Worm (Caenorhabditis elegans): ENCODE data around the gene srj-52.

The srj-52 gene

DNA sequence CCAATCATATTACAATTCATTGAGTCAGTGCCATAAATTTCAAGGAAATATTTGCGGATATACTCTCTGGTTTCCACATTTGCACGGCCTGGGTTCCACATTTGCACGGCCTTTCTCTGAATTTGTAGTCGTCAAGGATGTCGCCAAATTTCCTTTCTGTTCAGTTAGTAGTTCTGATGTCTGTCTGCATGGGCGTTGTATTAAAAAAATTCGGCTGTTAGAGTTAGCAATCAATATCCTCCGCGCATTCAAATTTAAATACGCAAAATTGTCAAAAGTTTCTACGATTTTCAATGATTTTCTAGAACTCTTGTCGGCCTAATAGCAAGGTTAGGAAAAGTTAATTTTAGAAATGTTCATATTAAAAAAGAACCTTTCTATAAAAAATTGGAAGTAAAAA, at the start of gene srj-52:
srj-52 (minus strand) TSS at position 101 of the 400 bp plus-strand sequence.
- TF ChIP-seq somi-1 (GFP tag; optimal IDR thresholded peaks at IDR 0.05) (no peak), unc-62 (GFP tag; optimal IDR thresholded peaks at IDR 0.05) (no peak), rpc-1 (optimal IDR thresholded peaks at IDR 0.05) (no peak), rpc-1 (tag; optimal IDR thresholded peaks at IDR 0.05) (no peak), aptf-2 (GFP tag; conservative IDR thresholded peaks at IDR 0.05) (no peak), ceh-79 (tag; optimal IDR thresholded peaks at IDR 0.05) (no peak), ceh-100 (GFP tag; IDR thresholded peaks at IDR 0.05) (no peak), Y53G8AR.9 (GFP tag; conservative IDR thresholded peaks at IDR 0.05) (no peak), egl-18 (GFP tag; IDR thresholded peaks at IDR 0.05) (no peak), madf-10 (tag; optimal IDR thresholded peaks at IDR 0.05) (no peak), F33H1.4 (GFP tag; IDR thresholded peaks at IDR 0.05) (no peak), gei-17 (GFP tag; optimal IDR thresholded peaks at IDR 0.05) (no peak), K11D2.4 (GFP tag; IDR thresholded peaks at IDR 0.05) (no peak), B0336.3 (GFP tag; IDR thresholded peaks at IDR 0.05) (no peak), lin-26 (GFP tag; IDR thresholded peaks at IDR 0.05) (no peak), lir-1 (GFP tag; conservative IDR thresholded peaks at IDR 0.05) (no peak), dox-1 (GFP tag; IDR thresholded peaks at IDR 0.05) (no peak), C17E4.6 (GFP tag; IDR thresholded peaks at IDR 0.05) (no peak), hlh-26 (GFP tag; conservative IDR thresholded peaks at IDR 0.05) (no peak), mes-4 (tag; optimal IDR thresholded peaks at IDR 0.05) (no peak), dpff-1 (tag; optimal IDR thresholded peaks at IDR 0.05) (no peak)

DNA sequence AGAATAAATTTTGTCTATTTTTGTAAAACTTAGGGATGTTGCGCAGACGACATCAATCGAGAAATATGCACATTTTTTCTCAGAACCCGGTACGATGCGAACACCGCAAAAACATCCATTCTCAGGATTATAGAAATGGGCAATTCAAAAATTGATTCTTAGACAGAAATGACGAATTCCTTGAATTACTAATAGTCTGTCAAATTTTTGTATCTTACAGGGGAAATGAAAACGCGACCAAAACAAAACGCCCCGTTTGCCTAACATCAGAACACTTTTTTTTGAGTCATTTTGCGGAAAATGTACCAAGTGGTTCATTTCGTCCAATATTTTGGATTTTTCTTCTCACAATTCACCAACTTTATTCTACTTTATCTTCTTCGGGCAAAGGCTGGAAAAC, 47.5 kb upstream of the srj-52 start, which contains the start of gene str-134:
str-134 (plus strand) TSS at position 301 of the 400 bp plus-strand sequence.
- TF ChIP-seq repo-1 (tag; optimal IDR thresholded peaks at IDR 0.05) (no peak), atf-7 (tag; optimal IDR thresholded peaks at IDR 0.05) (no peak), F57A8.1 (GFP tag; optimal IDR thresholded peaks at IDR 0.05) (no peak)

DNA sequence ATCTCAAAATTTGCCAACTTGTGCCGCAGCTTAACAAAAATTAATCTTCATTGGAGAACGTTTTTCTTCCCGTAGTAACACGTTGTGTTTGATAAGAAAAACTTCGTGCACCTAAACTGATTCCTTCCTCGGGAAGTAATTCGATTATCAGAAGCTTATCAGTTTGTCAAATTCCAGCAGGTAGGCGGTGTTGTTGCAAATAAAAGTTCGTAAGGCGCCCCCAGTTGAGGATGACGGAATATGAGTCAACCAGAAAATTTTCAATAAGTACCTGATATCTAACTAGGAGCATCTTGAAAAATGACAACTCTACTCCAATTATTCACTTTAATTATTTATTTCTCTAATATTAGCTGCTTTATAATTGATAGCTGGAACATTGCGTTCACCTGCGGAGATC, 46.0 kb upstream of the srj-52 start, which contains the start of gene C05E4.7:
C05E4.7 (plus strand) TSS at position 301 of the 400 bp plus-strand sequence.
- TF ChIP-seq ztf-6 (GFP tag; IDR thresholded peaks at IDR 0.05) (no peak), C06A6.2 (GFP tag; conservative IDR thresholded peaks at IDR 0.05) (no peak), F37B4.10 (GFP tag; IDR thresholded peaks at IDR 0.05) (no peak), hrde-1 (tag; optimal IDR thresholded peaks at IDR 0.05; ENCODE audit: borderline replicate concordance) (no peak), dpl-1 (GFP tag; optimal IDR thresholded peaks at IDR 0.05) (no peak), hlh-12 (tag; optimal IDR thresholded peaks at IDR 0.05) (no peak), Y95B8A.8 (GFP tag; IDR thresholded peaks at IDR 0.05) (no peak), atf-7 (tag; optimal IDR thresholded peaks at IDR 0.05) (no peak), madf-10 (tag; optimal IDR thresholded peaks at IDR 0.05) (no peak), ceh-40 (GFP tag; IDR thresholded peaks at IDR 0.05) (no peak), lin-35 (GFP tag; optimal IDR thresholded peaks at IDR 0.05) (no peak), rcor-1 (GFP tag; IDR thresholded peaks at IDR 0.05) (no peak), mes-4 (tag; optimal IDR thresholded peaks at IDR 0.05) (no peak), attf-6 (GFP tag; IDR thresholded peaks at IDR 0.05) (no peak), let-526 (GFP tag; IDR thresholded peaks at IDR 0.05) (no peak), ztf-28 (GFP tag; IDR thresholded peaks at IDR 0.05) (no peak), rec-8 (tag; optimal IDR thresholded peaks at IDR 0.05) (no peak), ceh-58 (GFP tag; IDR thresholded peaks at IDR 0.05) (no peak), Y53G8AR.9 (GFP tag; conservative IDR thresholded peaks at IDR 0.05) (no peak)

All from whole organism, young adult.